Fruit fly (Drosophila melanogaster) ovary, adult (tissue): ENCODE results near the gene santa-maria.

Source experiments
- CG17801 ChIP-seq: fragments of 200-800 bp; optimal IDR thresholded peaks from 2 replicates; lab custom pipeline; 2019; ENCODE audit warnings: missing biosample characterization, mild to moderate bottlenecking, missing genetic modification characterization, moderate library complexity; ENCODE audit not compliant: partially characterized antibody

santa-maria gene

DNA sequence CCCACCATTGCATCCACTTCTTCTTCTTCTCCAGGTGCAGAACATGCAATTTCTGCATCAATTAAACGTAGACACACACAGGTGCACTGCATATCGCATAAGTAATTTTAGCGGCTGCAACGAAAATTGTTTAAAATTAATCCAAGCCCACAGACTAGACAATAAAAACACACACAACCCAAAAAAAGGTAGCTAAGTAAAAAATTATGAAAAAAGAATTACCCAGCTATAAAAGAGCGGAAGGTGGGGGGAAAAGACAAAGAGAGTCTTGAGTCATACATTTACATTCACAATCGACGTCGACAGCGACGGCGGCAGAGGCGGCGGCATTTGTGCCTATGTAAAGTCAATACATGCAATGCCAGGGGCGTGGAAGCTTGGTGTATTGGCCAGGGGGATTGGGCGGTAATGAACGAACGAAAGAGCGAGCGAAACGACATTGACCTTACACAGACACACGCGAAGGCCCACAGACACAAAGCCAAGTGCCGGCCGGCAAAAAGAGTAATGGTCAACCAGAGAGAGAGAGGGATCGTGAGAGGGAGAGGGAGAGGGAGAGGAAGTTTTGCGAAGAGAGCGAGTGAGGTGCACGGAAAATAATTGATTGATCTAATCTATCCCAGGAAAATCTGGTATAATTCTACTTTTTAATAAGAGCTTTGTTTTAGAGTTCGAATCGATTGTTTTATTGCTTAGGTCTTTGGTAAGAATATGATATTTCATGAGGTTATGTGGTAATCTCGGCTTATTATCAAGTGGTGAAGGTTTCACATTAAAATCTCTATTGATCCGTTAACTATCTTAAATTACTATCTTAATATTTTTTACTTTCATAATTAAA is 32.7 kb downstream of the santa-maria start:
- TF ChIP-seq CG17801 (GFP tag; lab: Kevin White, UChicago): peak; percentile 61

DNA sequence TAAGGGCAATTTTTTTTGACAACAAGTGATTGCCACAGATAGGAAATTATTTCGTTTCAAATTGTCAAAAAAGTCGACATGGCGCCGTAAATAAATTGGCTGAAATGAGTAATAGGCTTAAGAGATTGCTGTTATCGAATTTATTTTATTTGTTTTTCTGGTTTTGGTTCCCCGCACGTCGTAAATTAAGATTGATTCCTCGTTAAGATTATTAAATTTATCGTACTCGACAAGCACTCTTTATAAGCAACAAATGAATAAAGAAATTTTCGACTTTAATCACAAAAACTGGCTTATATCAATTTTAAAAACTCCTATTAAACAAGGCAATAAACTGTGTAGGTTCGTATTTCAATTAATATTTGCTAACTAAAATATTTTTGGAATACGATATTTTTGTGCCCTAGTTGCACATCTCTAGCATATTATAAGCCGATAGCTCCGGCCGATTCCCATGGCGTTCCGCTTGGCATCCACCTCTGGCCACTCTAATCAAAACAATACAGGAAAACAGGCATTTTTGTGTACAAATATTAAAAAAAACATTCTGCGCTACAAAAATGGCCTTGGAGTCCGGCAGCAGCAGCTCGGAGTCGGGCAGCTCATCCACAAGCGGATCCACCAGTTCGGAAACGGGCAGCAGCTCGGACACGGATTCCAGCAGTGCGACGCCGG is 39.0 kb downstream of the santa-maria start, which contains the start of gene chm:
Gene chm (plus strand): TSS at position 471 of the 675 bp plus-strand sequence.
- no peak for TF ChIP-seq CG17801 (GFP tag; lab: Kevin White, UChicago)

DNA sequence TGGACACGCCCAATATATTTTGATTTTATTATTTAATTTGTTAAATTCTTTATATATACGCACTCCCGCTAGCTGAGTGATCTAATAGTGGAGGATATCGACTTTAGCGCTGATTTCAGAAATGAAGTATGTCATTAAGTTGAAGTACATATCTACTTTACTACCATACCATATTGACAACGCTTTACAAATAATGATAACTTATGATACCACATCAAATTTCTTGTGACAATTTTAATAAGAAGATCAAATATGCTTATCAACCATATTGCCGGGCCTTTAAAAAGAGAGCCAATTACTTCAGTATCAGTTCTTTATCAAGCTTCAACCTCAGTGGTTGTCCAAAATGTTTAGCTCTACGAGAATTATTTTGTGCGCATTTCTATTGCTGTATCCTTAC is 40.4 kb downstream of the santa-maria start, which contains the start of gene CG15818:
Gene CG15818 (plus strand): TSS at position 301 of the 400 bp plus-strand sequence.
- no peak for TF ChIP-seq CG17801 (GFP tag; lab: Kevin White, UChicago)

DNA sequence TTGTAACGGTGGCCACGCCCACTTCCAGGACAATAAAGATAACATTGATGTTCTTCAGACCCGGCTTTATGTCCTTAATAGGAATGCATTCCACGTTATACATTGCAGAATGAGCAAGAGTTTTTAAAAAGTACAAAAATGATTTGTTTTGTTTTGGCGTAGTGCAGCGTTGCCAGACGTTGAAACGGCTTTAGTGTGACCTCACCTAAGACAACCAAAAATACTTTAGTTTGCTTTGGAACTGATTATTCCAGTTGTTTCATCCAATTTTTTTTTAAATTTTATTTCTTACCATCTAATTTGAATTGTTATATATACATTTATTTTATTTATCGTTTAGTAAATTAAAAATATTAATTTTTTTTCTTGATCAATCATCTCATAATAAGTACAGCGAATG is 41.4 kb downstream of the santa-maria start, which contains the start of gene CG5181:
Gene CG5181 (minus strand): TSS at position 208 of the 400 bp plus-strand sequence.
- no peak for TF ChIP-seq CG17801 (GFP tag; lab: Kevin White, UChicago)

DNA sequence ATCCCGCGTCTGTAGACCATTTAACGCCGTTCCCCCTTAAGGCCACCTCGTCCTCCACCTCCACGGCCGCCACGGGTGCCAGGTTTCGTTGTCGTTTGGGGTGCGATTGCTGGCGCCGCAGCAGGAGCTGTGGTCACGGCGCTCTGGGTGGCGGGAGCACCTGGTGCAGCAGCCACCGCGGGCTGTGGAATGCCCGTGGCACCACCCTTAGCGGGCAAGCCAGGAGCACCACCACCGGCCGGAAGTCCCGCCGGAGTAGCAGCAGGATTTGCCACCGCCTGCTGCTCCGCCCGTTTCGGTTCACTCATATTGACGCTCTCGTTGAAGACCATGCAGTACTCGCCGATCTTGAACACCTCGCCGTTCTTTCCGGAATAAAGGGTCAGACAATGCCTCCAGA is 42.0 kb downstream of the santa-maria start:
- no peak for TF ChIP-seq CG17801 (GFP tag; lab: Kevin White, UChicago)

DNA sequence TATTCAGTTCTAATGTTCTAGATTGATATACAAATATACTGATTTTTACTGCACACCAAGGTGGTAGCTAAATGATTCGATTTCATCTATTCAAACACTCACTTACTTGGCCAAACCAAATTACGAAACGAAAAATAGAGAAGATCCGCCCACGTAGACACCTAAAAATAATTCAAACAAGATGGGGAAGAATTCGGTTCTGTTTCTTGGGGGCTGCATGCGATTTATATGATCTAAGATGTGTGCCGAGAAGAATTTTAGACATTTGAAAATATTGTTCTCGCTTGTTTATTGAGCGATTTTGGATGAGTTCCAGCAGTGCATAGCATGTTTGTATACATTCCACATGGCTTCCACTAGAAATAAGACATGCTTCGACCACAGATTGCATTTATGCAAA is 43.4 kb downstream of the santa-maria start:
- TF ChIP-seq CG17801 (GFP tag; lab: Kevin White, UChicago): no peak

DNA sequence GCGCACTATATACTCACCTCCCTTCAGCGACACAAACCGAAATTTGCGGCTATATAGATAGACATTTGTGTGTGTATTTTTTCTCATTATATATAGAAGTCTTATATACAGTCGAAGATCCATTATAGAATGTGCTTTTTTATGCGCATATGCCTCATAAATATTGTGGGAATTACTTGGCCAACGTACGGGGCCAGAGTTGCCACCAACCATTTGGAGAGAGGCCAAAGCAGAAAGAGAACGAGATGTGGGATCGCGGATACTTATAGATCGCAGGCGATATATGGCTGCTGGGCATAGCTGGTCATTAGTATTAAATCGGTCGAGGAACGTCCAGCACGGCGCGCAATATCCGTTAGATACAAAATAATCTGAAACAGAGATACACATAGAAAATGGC is 46.1 kb downstream of the santa-maria start, which contains the start of gene CG5177:
Gene CG5177 (plus strand): TSS at position 305 of the 400 bp plus-strand sequence.
- TF ChIP-seq CG17801 (GFP tag; lab: Kevin White, UChicago): no peak

DNA sequence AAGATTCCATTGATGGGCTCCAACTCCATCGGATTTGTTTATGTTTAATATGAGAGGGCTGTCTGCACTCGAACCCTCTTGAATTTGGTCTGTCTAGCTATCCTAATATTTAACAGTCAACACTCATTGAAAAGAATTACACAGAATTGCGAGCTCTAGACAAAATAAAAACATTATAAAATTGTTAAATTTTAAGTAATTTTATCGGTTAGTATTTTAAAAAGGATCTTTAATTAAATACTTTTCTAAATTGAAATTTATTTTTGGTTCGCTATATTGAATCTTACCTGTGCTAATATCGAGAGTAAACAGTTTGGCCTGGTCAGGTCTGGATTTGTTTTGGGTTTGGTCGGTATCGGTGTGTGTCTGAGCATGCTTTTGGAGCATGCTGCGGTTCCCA is 49.4 kb downstream of the santa-maria start:
- no peak for TF ChIP-seq CG17801 (GFP tag; lab: Kevin White, UChicago)

DNA sequence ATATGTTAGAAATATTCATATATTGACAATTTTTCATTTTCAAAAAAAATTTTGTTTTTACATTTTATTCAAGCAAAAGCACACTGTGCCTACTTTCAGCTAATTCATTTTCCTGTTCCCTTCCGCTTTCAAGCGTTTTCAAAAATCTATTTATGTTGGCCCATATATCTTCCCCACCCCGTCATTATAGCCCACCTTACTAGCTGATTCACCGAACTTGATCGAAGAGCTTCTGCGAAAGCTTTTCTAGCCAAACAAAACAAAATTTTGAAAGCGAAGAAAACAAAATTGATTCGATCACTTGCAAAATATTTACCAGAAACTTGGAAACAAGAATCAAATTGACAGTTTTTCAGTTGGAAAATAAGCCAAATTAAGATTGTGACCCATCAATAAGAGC is 50.0 kb downstream of the santa-maria start, which contains the start of gene CG5171:
Gene CG5171 (plus strand): TSS at position 311 of the 400 bp plus-strand sequence.
- TF ChIP-seq CG17801 (GFP tag; lab: Kevin White, UChicago): no peak

DNA sequence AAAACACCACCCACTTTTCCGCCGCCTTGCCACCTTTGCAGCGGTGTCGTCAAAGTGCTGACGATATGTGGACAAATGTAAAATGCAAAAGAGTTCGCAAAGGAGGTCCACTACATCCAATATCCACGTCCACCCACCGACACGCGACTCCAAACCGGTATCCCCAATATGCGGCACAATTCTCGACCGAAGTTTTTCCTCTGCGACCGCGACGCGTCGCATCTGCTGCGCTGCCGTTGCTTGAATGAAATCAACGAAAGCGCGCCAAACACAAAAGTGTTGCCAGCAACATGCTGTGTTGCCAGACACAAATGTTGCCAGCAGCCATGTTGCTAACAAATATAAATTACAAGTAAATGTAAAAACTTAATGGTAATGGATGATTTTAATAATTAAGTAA is 52.5 kb downstream of the santa-maria start, which contains the start of gene CG5160:
Gene CG5160 (minus strand): TSS at position 223 of the 400 bp plus-strand sequence.
- no peak for TF ChIP-seq CG17801 (GFP tag; lab: Kevin White, UChicago)

DNA sequence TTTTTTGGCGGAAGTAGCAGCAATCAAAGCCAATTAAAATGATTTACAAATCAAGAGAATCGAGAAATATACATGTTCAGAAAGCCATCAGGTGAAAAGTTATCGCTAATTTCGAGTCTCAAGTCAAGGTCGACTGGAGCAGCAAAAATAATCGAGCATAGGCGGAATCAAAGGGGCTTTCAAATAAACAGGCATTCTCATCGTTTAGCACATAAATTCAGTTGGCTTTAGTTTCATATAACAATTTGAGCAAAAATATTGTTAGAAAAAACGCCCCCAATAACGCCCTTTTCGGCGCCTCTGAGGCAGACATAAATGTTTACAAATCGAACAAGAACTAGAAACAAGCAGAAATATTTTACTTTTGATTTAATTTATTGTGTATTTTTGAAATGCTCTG is 53.3 kb downstream of the santa-maria start:
- no peak for TF ChIP-seq CG17801 (GFP tag; lab: Kevin White, UChicago)

DNA sequence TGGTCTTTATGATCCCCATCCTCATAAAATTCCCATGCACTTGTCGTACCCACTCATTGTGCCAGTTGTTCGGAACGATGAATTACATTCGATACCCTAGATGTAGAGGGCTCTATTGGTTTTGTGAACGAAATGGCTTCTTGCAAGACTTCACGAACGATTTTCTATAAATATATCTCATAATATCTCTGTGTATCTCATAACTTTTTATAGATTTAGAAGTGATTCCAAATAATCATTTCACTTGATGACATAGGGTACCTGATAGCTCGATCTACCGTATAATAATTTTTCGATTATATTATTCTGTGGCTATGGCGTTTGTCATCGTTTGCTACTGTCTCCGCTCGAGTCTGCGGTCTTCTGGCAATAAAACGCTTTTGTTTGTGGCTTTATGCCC is 54.1 kb downstream of the santa-maria start:
- no peak for TF ChIP-seq CG17801 (GFP tag; lab: Kevin White, UChicago)

DNA sequence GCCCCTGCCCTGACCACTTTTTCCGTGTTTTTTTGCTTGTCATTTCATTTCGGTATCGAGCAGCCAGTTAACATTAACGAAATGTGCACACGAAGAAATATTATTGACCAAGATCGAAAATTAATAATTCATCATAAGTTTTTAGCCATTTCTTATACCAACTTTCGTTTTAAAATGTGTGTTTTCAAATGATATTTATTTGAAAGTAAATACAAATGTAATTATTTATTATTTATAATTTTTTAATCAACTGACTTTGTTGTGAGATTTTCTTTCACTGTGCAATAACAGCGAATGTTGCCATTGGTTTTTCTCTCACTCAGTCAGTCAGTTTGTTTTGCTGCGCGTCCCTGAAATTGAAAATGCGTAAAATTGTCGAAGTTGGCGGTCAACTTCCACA is 55.2 kb downstream of the santa-maria start:
- TF ChIP-seq CG17801 (GFP tag; lab: Kevin White, UChicago): peak; percentile 65
